Worm (Caenorhabditis elegans): ENCODE results near the gene M01H9.3.

M01H9.3 gene

ce11 chrIV:4482531-4482930 is 5.7 kb upstream of the M01H9.3 start, which contains the start of gene M01H9.4:
Gene M01H9.4 (minus strand): TSS chrIV:4482909.
- TF ChIP-seq drap-1 (GFP tag; optimal IDR thresholded peaks at IDR 0.05): no peak
- TF ChIP-seq sem-2 (GFP tag; optimal IDR thresholded peaks at IDR 0.05): no peak
- no peak for TF ChIP-seq pha-4 (tag; optimal IDR thresholded peaks at IDR 0.05)

ce11 chrIV:4481298-4481697 is 4.4 kb upstream of the M01H9.3 start:
- TF ChIP-seq elt-3 (tag; optimal IDR thresholded peaks at IDR 0.05) (no peak), unc-120 (tag; optimal IDR thresholded peaks at IDR 0.05; ENCODE audit: poor library complexity, severe bottlenecking) (no peak), mls-2 (tag; optimal IDR thresholded peaks at IDR 0.05) (no peak), cnd-1 (tag; optimal IDR thresholded peaks at IDR 0.05) (no peak), ham-2 (GFP tag; optimal IDR thresholded peaks at IDR 0.05) (no peak)

- TF ChIP-seq lin-13 (tag; optimal IDR thresholded peaks at IDR 0.05) (no peak), nhr-76 (tag; optimal IDR thresholded peaks at IDR 0.05) (no peak), ceh-39 (tag; optimal IDR thresholded peaks at IDR 0.05) (no peak), elt-1 (tag; optimal IDR thresholded peaks at IDR 0.05; ENCODE audit: borderline replicate concordance, insufficient read depth) (no peak), mab-5 (tag; optimal IDR thresholded peaks at IDR 0.05) (no peak), drap-1 (GFP tag; optimal IDR thresholded peaks at IDR 0.05) (no peak), nhr-237 (tag; optimal IDR thresholded peaks at IDR 0.05) (no peak), unc-39 (tag; optimal IDR thresholded peaks at IDR 0.05) (no peak), nhr-12 (tag; optimal IDR thresholded peaks at IDR 0.05) (no peak), nhr-28 (tag; optimal IDR thresholded peaks at IDR 0.05) (no peak), ces-1 (GFP tag; optimal IDR thresholded peaks at IDR 0.05) (no peak), sptf-1 (tag; optimal IDR thresholded peaks at IDR 0.05) (no peak), pha-4 (tag; optimal IDR thresholded peaks at IDR 0.05) (no peak), unc-62 (GFP tag; optimal IDR thresholded peaks at IDR 0.05) (no peak), lsy-2 (tag; optimal IDR thresholded peaks at IDR 0.05) (no peak), snpc-4 (tag; optimal IDR thresholded peaks at IDR 0.05) (no peak), ceh-43 (GFP tag; optimal IDR thresholded peaks at IDR 0.05) (no peak), sem-2 (GFP tag; optimal IDR thresholded peaks at IDR 0.05) (no peak)
Measured at ce11 chrIV:4480027-4480426, 3.2 kb upstream of the M01H9.3 start, which contains the start of gene M01H9.10. Gene M01H9.10 (minus strand): TSS chrIV:4480127.

- no peak for TF ChIP-seq nhr-12 (tag; optimal IDR thresholded peaks at IDR 0.05)
- no peak for TF ChIP-seq lsy-2 (tag; optimal IDR thresholded peaks at IDR 0.05)
Measured at ce11 chrIV:4478612-4479011, 1.8 kb upstream of the M01H9.3 start.

ce11 chrIV:4475362-4476086 is 1.3 kb downstream of the M01H9.3 start:
- TF ChIP-seq nhr-12 (tag; optimal IDR thresholded peaks at IDR 0.05) (no peak), ceh-83 (GFP tag; optimal IDR thresholded peaks at IDR 0.05) (no peak), lin-32 (GFP tag; optimal IDR thresholded peaks at IDR 0.05) (no peak), ceh-43 (GFP tag; optimal IDR thresholded peaks at IDR 0.05) (no peak), lin-13 (tag; optimal IDR thresholded peaks at IDR 0.05) (no peak), nhr-237 (tag; optimal IDR thresholded peaks at IDR 0.05) (no peak), ham-2 (GFP tag; optimal IDR thresholded peaks at IDR 0.05) (no peak), elt-3 (tag; optimal IDR thresholded peaks at IDR 0.05) (no peak), nhr-28 (tag; optimal IDR thresholded peaks at IDR 0.05) (no peak), nhr-76 (tag; optimal IDR thresholded peaks at IDR 0.05) (no peak), drap-1 (GFP tag; optimal IDR thresholded peaks at IDR 0.05) (no peak), sptf-1 (tag; optimal IDR thresholded peaks at IDR 0.05) (no peak), sem-2 (GFP tag; optimal IDR thresholded peaks at IDR 0.05) (no peak), mls-2 (tag; optimal IDR thresholded peaks at IDR 0.05) (no peak), snpc-4 (tag; optimal IDR thresholded peaks at IDR 0.05) (no peak)

- TF ChIP-seq zip-8 (tag; optimal IDR thresholded peaks at IDR 0.05) (no peak), snpc-4 (tag; optimal IDR thresholded peaks at IDR 0.05) (no peak), ceh-83 (GFP tag; optimal IDR thresholded peaks at IDR 0.05) (no peak), blmp-1 (tag; optimal IDR thresholded peaks at IDR 0.05) (no peak), elt-3 (tag; optimal IDR thresholded peaks at IDR 0.05) (no peak), unc-39 (tag; optimal IDR thresholded peaks at IDR 0.05) (no peak), sem-2 (GFP tag; optimal IDR thresholded peaks at IDR 0.05) (no peak)
Measured at ce11 chrIV:4473767-4474166, 3.1 kb downstream of the M01H9.3 start.

All from whole organism, mixed stage, embryonic.